Worm (Caenorhabditis elegans) whole organism, late embryonic: ENCODE measurements around the gene hmg-1.2.

Experiments
- F13H6.1 ChIP-seq: sonication (generic microtip); optimal IDR thresholded peaks from 2 replicates; lab custom pipeline; 2016; ENCODE audit warnings: missing genetic modification characterization, missing compliant biosample characterization
- ceh-2 ChIP-seq: sonication (generic microtip); optimal IDR thresholded peaks from 2 replicates; lab custom pipeline; 2016; ENCODE audit warnings: missing genotype, missing genetic modification characterization, missing compliant biosample characterization
- gmeb-2 ChIP-seq: sonication (generic microtip); optimal IDR thresholded peaks from 2 replicates; lab custom pipeline; 2016; ENCODE audit warnings: missing genetic modification characterization, inconsistent platforms, missing compliant biosample characterization
- nhr-11 ChIP-seq: fragments of 150-350 bp; optimal IDR thresholded peaks from 2 replicates; lab custom pipeline; 2014; ENCODE audit warnings: missing biosample characterization, missing genetic modification characterization
- pag-3 ChIP-seq: sonication (generic microtip); optimal IDR thresholded peaks from 2 replicates; lab custom pipeline; 2016; ENCODE audit warnings: missing compliant biosample characterization, missing genetic modification characterization, borderline replicate concordance
- pqm-1 ChIP-seq: sonication (generic microtip); optimal IDR thresholded peaks from 2 replicates; lab custom pipeline; 2016; ENCODE audit warnings: missing genetic modification characterization, missing compliant biosample characterization
- tbx-2 ChIP-seq: sonication (generic microtip); optimal IDR thresholded peaks from 2 replicates; lab custom pipeline; 2016; ENCODE audit warnings: missing genetic modification characterization, missing compliant biosample characterization
- zip-5 ChIP-seq: sonication (generic microtip); optimal IDR thresholded peaks from 2 replicates; lab custom pipeline; 2016; ENCODE audit warnings: missing genetic modification characterization, missing compliant biosample characterization

ce11 chrIII:6287195-6287594 lies 7.0 kb downstream of the hmg-1.2 start, which contains the start of gene F47D12.6:
- TF ChIP-seq pag-3 (tag; lab: Kevin White, UChicago) = no peak
- no peak for TF ChIP-seq pqm-1 (tag; lab: Kevin White, UChicago)
- TF ChIP-seq gmeb-2 (tag; lab: Kevin White, UChicago) = no peak
- no peak for TF ChIP-seq ceh-2 (tag; lab: Kevin White, UChicago)
- TF ChIP-seq F13H6.1 = no peak
- TF ChIP-seq tbx-2 (tag; lab: Kevin White, UChicago) = no peak
- no peak for TF ChIP-seq nhr-11
- TF ChIP-seq zip-5 = no peak
